Fruit fly (Drosophila melanogaster) whole organism, prepupa: ENCODE results near the gene Thor.
A peak's percentile ranks its signal among the peaks of the same experiment; 100 is the strongest.

Source experiments
- Blimp-1 ChIP-seq: fragments of 200-800 bp; sonication (Bioruptor generic); optimal IDR thresholded peaks from 3 replicates; lab custom pipeline; 2017; ENCODE audit warnings: missing biosample characterization, missing genetic modification characterization, mild to moderate bottlenecking, moderate library complexity, missing genetic modification reagents
- CG10669 ChIP-seq: fragments of 200-800 bp; sonication (Bioruptor generic); optimal IDR thresholded peaks from 3 replicates; lab custom pipeline; 2018; ENCODE audit warnings: missing biosample characterization, mild to moderate bottlenecking, missing genetic modification characterization, moderate library complexity
- CG11294 ChIP-seq: fragments of 200-800 bp; sonication (Bioruptor generic); IDR thresholded peaks from 2 replicates; pipeline ENCODE4 v1.3.6; 2022; ENCODE audit warnings: missing biosample characterization, missing genetic modification characterization
- CG11762 ChIP-seq: fragments of 200-800 bp; sonication (Bioruptor generic); optimal IDR thresholded peaks from 3 replicates; lab custom pipeline; 2016; ENCODE audit warnings: missing biosample characterization, missing genetic modification characterization; ENCODE audit not compliant: insufficient read depth
- CG11902 ChIP-seq: fragments of 200-800 bp; sonication (Bioruptor generic); optimal IDR thresholded peaks from 3 replicates; lab custom pipeline; 2016; ENCODE audit warnings: missing biosample characterization, missing genetic modification characterization
- CG15336 ChIP-seq: fragments of 200-800 bp; sonication (Bioruptor generic); IDR thresholded peaks from 2 replicates; pipeline ENCODE4 v1.3.6; 2022; ENCODE audit warnings: missing biosample characterization, missing genetic modification characterization
- CG16779 ChIP-seq: fragments of 200-800 bp; sonication (Bioruptor generic); optimal IDR thresholded peaks from 3 replicates; lab custom pipeline; 2017; ENCODE audit warnings: missing biosample characterization, mild to moderate bottlenecking, missing genetic modification characterization
- CG32006 ChIP-seq: fragments of 200-800 bp; sonication (Bioruptor generic); optimal IDR thresholded peaks from 3 replicates; lab custom pipeline; 2017; ENCODE audit warnings: missing biosample characterization, mild to moderate bottlenecking, missing genetic modification characterization
- CG34406 ChIP-seq: fragments of 200-800 bp; sonication (Bioruptor generic); optimal IDR thresholded peaks from 3 replicates; lab custom pipeline; 2016; ENCODE audit warnings: missing biosample characterization, missing genetic modification characterization
- CG4318 ChIP-seq: fragments of 200-800 bp; sonication (Bioruptor generic); optimal IDR thresholded peaks from 3 replicates; lab custom pipeline; 2017; ENCODE audit warnings: missing biosample characterization, mild to moderate bottlenecking, missing genetic modification characterization
- CG6163 ChIP-seq: fragments of 200-800 bp; sonication (Bioruptor generic); IDR thresholded peaks from 3 replicates; pipeline ENCODE4 v1.3.6; 2022; ENCODE audit warnings: missing biosample characterization, missing genetic modification characterization
- CG6276 ChIP-seq: fragments of 200-800 bp; sonication (Bioruptor generic); optimal IDR thresholded peaks from 2 replicates; lab custom pipeline; 2017; ENCODE audit warnings: missing biosample characterization, mild to moderate bottlenecking, missing genetic modification characterization
- CG6792 ChIP-seq: fragments of 200-800 bp; sonication (Bioruptor generic); optimal IDR thresholded peaks from 3 replicates; lab custom pipeline; 2016; ENCODE audit warnings: missing biosample characterization, missing genetic modification characterization
- CG6808 ChIP-seq: fragments of 200-800 bp; sonication (Bioruptor generic); optimal IDR thresholded peaks from 3 replicates; lab custom pipeline; 2017; ENCODE audit warnings: missing biosample characterization, missing genetic modification characterization, mild to moderate bottlenecking, moderate library complexity, missing genetic modification reagents
- CG6854 ChIP-seq: fragments of 200-800 bp; sonication (Bioruptor generic); optimal IDR thresholded peaks from 2 replicates; lab custom pipeline; 2017; ENCODE audit warnings: missing biosample characterization, mild to moderate bottlenecking, missing genetic modification characterization
- CG8119 ChIP-seq: fragments of 200-800 bp; sonication (Bioruptor generic); IDR thresholded peaks from 3 replicates; pipeline ENCODE4 v1.3.6; 2022; ENCODE audit warnings: missing biosample characterization, missing genetic modification characterization
- CG8632 ChIP-seq: fragments of 200-800 bp; sonication (Bioruptor generic); optimal IDR thresholded peaks from 3 replicates; lab custom pipeline; 2016; ENCODE audit warnings: missing biosample characterization, missing genetic modification characterization
- CG9139 ChIP-seq: fragments of 200-800 bp; sonication (Bioruptor generic); optimal IDR thresholded peaks from 3 replicates; lab custom pipeline; 2017; ENCODE audit warnings: missing biosample characterization, mild to moderate bottlenecking, missing genetic modification characterization
- Eip75B ChIP-seq: fragments of 200-800 bp; sonication (Bioruptor generic); optimal IDR thresholded peaks from 3 replicates; lab custom pipeline; 2016; ENCODE audit warnings: missing biosample characterization, missing genetic modification characterization
- Eip78C ChIP-seq: fragments of 200-800 bp; sonication (Bioruptor generic); peaks from one replicate; lab custom pipeline; 2016; ENCODE audit warnings: missing biosample characterization, missing genetic modification characterization
- Eip93F ChIP-seq: fragments of 200-800 bp; sonication (Bioruptor generic); optimal IDR thresholded peaks from 2 replicates; lab custom pipeline; 2016; ENCODE audit warnings: missing biosample characterization, mild to moderate bottlenecking, missing genetic modification characterization
- Ets96B ChIP-seq: fragments of 200-800 bp; optimal IDR thresholded peaks from 2 replicates; lab custom pipeline; 2019; ENCODE audit warnings: missing biosample characterization, mild to moderate bottlenecking, missing genetic modification characterization, moderate library complexity
- Gug ChIP-seq: fragments of 200-800 bp; sonication (Bioruptor generic); IDR thresholded peaks from 2 replicates; pipeline ENCODE4 v1.3.6; 2022; ENCODE audit warnings: missing biosample characterization, missing genetic modification characterization
- Hr38 ChIP-seq: sonication (Bioruptor generic); optimal IDR thresholded peaks from 2 replicates; lab custom pipeline; 2016; ENCODE audit warnings: missing biosample characterization, missing genetic modification characterization
- Hr39 ChIP-seq: fragments of 200-800 bp; sonication (Bioruptor generic); optimal IDR thresholded peaks from 2 replicates; lab custom pipeline; 2016; ENCODE audit warnings: missing biosample characterization, missing genetic modification characterization
- Hr4 ChIP-seq: fragments of 200-800 bp; sonication (Bioruptor generic); optimal IDR thresholded peaks from 3 replicates; lab custom pipeline; 2016; ENCODE audit warnings: missing biosample characterization, missing genetic modification characterization
- OdsH ChIP-seq: fragments of 200-800 bp; sonication (Bioruptor generic); optimal IDR thresholded peaks from 3 replicates; lab custom pipeline; 2016; ENCODE audit warnings: missing biosample characterization, missing genetic modification characterization
- Smox ChIP-seq: fragments of 200-800 bp; sonication (Bioruptor generic); optimal IDR thresholded peaks from 3 replicates; lab custom pipeline; 2016; ENCODE audit warnings: missing biosample characterization, missing genetic modification characterization
- Sox15 ChIP-seq: fragments of 200-800 bp; sonication (Bioruptor generic); optimal IDR thresholded peaks from 3 replicates; lab custom pipeline; 2016; ENCODE audit warnings: missing biosample characterization, missing genetic modification characterization
- acj6 ChIP-seq: fragments of 200-800 bp; sonication (Bioruptor generic); optimal IDR thresholded peaks from 3 replicates; lab custom pipeline; 2016; ENCODE audit warnings: missing biosample characterization, missing genetic modification characterization
- dac ChIP-seq: fragments of 200-800 bp; sonication (Bioruptor generic); optimal IDR thresholded peaks from 2 replicates; lab custom pipeline; 2017; ENCODE audit warnings: missing biosample characterization, mild to moderate bottlenecking, missing genetic modification characterization
- eg ChIP-seq: fragments of 200-800 bp; sonication (Bioruptor generic); IDR thresholded peaks from 3 replicates; pipeline ENCODE4 v1.3.6; 2022; ENCODE audit warnings: missing biosample characterization, missing genetic modification characterization
- esn ChIP-seq: fragments of 200-800 bp; sonication (Bioruptor generic); optimal IDR thresholded peaks from 2 replicates; lab custom pipeline; 2016; ENCODE audit warnings: missing biosample characterization, mild to moderate bottlenecking, missing genetic modification characterization, moderate library complexity
- fd59A ChIP-seq: fragments of 200-800 bp; sonication (Bioruptor generic); optimal IDR thresholded peaks from 2 replicates; lab custom pipeline; 2017; ENCODE audit warnings: missing biosample characterization, mild to moderate bottlenecking, missing genetic modification characterization, missing genetic modification reagents
- fkh ChIP-seq: fragments of 200-800 bp; sonication (Bioruptor generic); optimal IDR thresholded peaks from 3 replicates; lab custom pipeline; 2017; ENCODE audit warnings: missing biosample characterization, mild to moderate bottlenecking, missing genetic modification characterization, moderate library complexity
- pdm3 ChIP-seq: fragments of 200-800 bp; sonication (Bioruptor generic); optimal IDR thresholded peaks from 3 replicates; lab custom pipeline; 2016; ENCODE audit warnings: missing biosample characterization, missing genetic modification characterization
- salr ChIP-seq, 2 experiments: fragments of 200-800 bp; sonication (Bioruptor generic); optimal IDR thresholded peaks; 3 replicates each; lab custom pipeline; 2016 to 2018; ENCODE audit warnings: missing biosample characterization in 2 of 2, missing genetic modification characterization in 2 of 2, mild to moderate bottlenecking in 1 of 2
- svp ChIP-seq: fragments of 200-800 bp; sonication (Bioruptor generic); peaks from one replicate; lab custom pipeline; 2016; ENCODE audit warnings: missing biosample characterization, missing genetic modification characterization
- topi ChIP-seq: fragments of 200-800 bp; sonication (Bioruptor generic); optimal IDR thresholded peaks from 3 replicates; lab custom pipeline; 2016; ENCODE audit warnings: missing biosample characterization, missing genetic modification characterization
- vri ChIP-seq: fragments of 200-800 bp; sonication (Bioruptor generic); optimal IDR thresholded peaks from 3 replicates; lab custom pipeline; 2016; ENCODE audit warnings: missing biosample characterization, mild to moderate bottlenecking, missing genetic modification characterization

Thor gene

DNA sequence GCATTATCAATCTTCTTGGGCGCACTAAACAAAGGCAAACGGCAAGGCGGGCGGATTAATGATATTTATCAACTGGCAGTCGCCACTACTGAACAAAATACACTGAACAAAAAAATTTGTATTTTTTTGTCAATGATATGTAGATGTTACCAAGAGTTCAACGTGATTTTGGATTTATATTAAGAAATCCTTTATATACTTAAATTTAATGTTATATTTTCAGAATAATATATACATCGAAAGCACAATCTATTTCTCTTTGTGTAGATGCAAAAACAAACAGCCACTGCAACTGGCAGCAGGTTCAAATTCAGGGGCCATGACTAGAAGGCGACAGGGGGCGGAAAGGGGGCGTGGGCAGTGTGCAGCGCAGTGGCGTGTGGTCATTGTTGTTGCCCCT, 4.5 kb downstream of the Thor start (continued):
- TF ChIP-seq Gug (GFP tag; lab: Robert Waterston, UW) (peak; percentile 75), CG9139 (peak; percentile 22), dac (GFP tag; lab: Kevin White, UChicago) (peak; percentile 46), fd59A (GFP tag; lab: Kevin White, UChicago) (peak; percentile 28)

DNA sequence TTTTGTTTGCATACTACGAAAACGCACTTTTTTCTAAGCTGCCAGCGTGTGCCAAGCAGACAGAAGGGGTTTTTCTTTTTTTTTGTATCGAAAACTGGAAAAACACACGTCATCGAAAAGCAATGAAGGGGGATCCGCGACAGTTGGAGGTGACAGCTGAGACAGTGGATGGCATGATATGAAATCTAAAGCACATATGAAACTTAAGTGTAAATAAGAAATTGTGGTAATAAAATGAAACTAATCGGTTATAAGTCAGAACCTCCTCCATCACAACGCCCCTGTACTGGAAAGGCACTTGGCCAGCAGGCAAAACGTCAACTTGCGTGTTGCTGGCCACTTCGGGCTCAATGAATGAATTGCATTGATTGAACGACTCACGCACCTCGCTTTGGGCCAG, 5.4 kb downstream of the Thor start:
- TF ChIP-seq CG6276 (peak; percentile 3), CG8119 (GFP tag; lab: Robert Waterston, UW) (0 out of 3 replicates have a peak, but pooled peaks have one; percentile 30), CG15336 (GFP tag; lab: Robert Waterston, UW) (peak; percentile 57; the same call in 1 of the 2 replicates), Gug (GFP tag; lab: Robert Waterston, UW) (no peak), CG8632 (GFP tag; lab: Kevin White, UChicago) (no peak), CG32006 (GFP tag; lab: Kevin White, UChicago) (peak; percentile 28), Hr39 (GFP tag; lab: Kevin White, UChicago) (no peak), eg (GFP tag; lab: Robert Waterston, UW) (peak; percentile 57; the same call in 1 of the 3 replicates), CG6854 (GFP tag; lab: Kevin White, UChicago) (no peak)

DNA sequence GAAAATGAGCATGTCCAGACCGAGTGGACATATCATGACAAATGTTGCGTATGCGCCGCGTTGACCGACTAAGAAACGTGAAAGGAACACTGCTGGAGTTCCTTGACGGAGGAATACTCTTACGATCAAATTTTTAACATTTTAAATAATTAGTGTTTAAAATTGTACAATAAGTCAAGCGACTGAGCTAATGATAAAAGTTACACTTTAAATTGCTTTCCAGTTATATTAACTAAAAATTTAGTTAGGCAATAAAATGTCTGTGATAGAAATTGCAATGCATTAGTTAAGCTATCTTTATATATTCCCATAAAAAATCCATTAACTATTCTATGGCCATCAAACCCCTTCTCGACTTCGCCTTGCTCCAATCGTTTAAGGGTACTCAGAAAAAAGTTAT, 6.5 kb downstream of the Thor start:
- peak; percentile 52 for TF ChIP-seq Eip78C (GFP tag; lab: Kevin White, UChicago)
- no peak for TF ChIP-seq OdsH
- TF ChIP-seq salr (GFP tag; optimal IDR thresholded peaks at IDR 0.05; lab: Kevin White, UChicago), result no peak
- no peak for TF ChIP-seq pdm3
- no peak for TF ChIP-seq CG34406 (GFP tag; lab: Kevin White, UChicago)
- no peak for TF ChIP-seq CG6808 (GFP tag; lab: Kevin White, UChicago)
- TF ChIP-seq Ets96B (tag; lab: Kevin White, UChicago), result no peak
- TF ChIP-seq CG11902, result no peak
- no peak for TF ChIP-seq topi (GFP tag; lab: Kevin White, UChicago)
- no peak for TF ChIP-seq CG11762 (GFP tag; lab: Kevin White, UChicago)
- no peak for TF ChIP-seq Sox15
- no peak for TF ChIP-seq Eip93F
- no peak for TF ChIP-seq esn (GFP tag; lab: Kevin White, UChicago)
- no peak for TF ChIP-seq Blimp-1 (GFP tag; lab: Kevin White, UChicago)
- no peak for TF ChIP-seq CG16779 (tag; lab: Kevin White, UChicago)
- no peak for TF ChIP-seq CG9139
- no peak for TF ChIP-seq CG6854 (GFP tag; lab: Kevin White, UChicago)
- peak; percentile 26 for TF ChIP-seq Hr4 (GFP tag; lab: Kevin White, UChicago)
- TF ChIP-seq eg (GFP tag; lab: Robert Waterston, UW), result no peak
- no peak for TF ChIP-seq CG6792 (GFP tag; lab: Kevin White, UChicago)
- TF ChIP-seq fkh (GFP tag; lab: Kevin White, UChicago), result no peak
- TF ChIP-seq CG6163 (GFP tag; lab: Robert Waterston, UW), result no peak
- no peak for TF ChIP-seq CG11294 (GFP tag; lab: Robert Waterston, UW)
- no peak for TF ChIP-seq Hr38 (GFP tag; lab: Kevin White, UChicago)
- peak; percentile 19 for TF ChIP-seq svp (GFP tag; lab: Kevin White, UChicago)
- no peak for TF ChIP-seq CG6276
- no peak for TF ChIP-seq Smox (GFP tag; lab: Kevin White, UChicago)
- TF ChIP-seq CG4318 (GFP tag; lab: Kevin White, UChicago), result no peak
- no peak for TF ChIP-seq Eip75B (GFP tag; lab: Kevin White, UChicago)
- TF ChIP-seq CG10669 (GFP tag; lab: Kevin White, UChicago), result no peak
- peak; percentile 21; the same call in 1 of the 3 replicates for TF ChIP-seq CG8119 (GFP tag; lab: Robert Waterston, UW)
- no peak for TF ChIP-seq Gug (GFP tag; lab: Robert Waterston, UW)
- peak; percentile 28; the same call in 1 of the 2 replicates for TF ChIP-seq CG15336 (GFP tag; lab: Robert Waterston, UW)
- peak; percentile 54 for TF ChIP-seq CG32006 (GFP tag; lab: Kevin White, UChicago)
- TF ChIP-seq vri, result no peak
- TF ChIP-seq acj6 (GFP tag; lab: Kevin White, UChicago), result no peak
- TF ChIP-seq Hr39 (GFP tag; lab: Kevin White, UChicago), result no peak
